Worm (Caenorhabditis elegans) whole organism, L4 larva: Measurements from ENCODE around the gene his-5.

Source experiments
- F10B5.3 ChIP-seq: sonication (generic microtip); optimal IDR thresholded peaks from 2 replicates; lab custom pipeline; 2016; ENCODE audit warnings: mild to moderate bottlenecking, missing genetic modification characterization, missing compliant biosample characterization
- F26F4.8 ChIP-seq: fragments of 200-800 bp; sonication (Bioruptor generic); conservative IDR thresholded peaks from 2 replicates; pipeline ENCODE4 v1.3.6; 2022; ENCODE audit warnings: missing genetic modification characterization, missing compliant biosample characterization
- T26A8.4 ChIP-seq: fragments of 200-800 bp; sonication (Bioruptor generic); IDR thresholded peaks from 2 replicates; pipeline ENCODE4 v1.3.6; 2022; ENCODE audit warnings: missing genetic modification characterization, missing compliant biosample characterization
- Y105C5A.15 ChIP-seq: fragments of 200-800 bp; sonication (Bioruptor generic); IDR thresholded peaks from 2 replicates; pipeline ENCODE4 v1.3.6; 2022; ENCODE audit warnings: missing genetic modification characterization, missing compliant biosample characterization
- Y75B8A.6 ChIP-seq: fragments of 200-800 bp; sonication (Bioruptor generic); IDR thresholded peaks from 2 replicates; pipeline ENCODE4 v1.3.6; 2022; ENCODE audit warnings: missing genetic modification reagents, missing genetic modification characterization, missing compliant biosample characterization
- aly-2 ChIP-seq: sonication (generic microtip); optimal IDR thresholded peaks from 2 replicates; lab custom pipeline; 2018; ENCODE audit warnings: missing biosample characterization, missing genetic modification characterization
- ceh-28 ChIP-seq: fragments of 150-350 bp; optimal IDR thresholded peaks from 2 replicates; lab custom pipeline; 2014; ENCODE audit warnings: missing biosample characterization, missing genetic modification reagents, missing genetic modification characterization
- ceh-32 ChIP-seq: sonication (generic microtip); optimal IDR thresholded peaks from 2 replicates; lab custom pipeline; 2016; ENCODE audit warnings: mild to moderate bottlenecking, missing genetic modification characterization, missing compliant biosample characterization; ENCODE audit not compliant: poor library complexity
- ceh-44 ChIP-seq: fragments of 200-800 bp; sonication (Bioruptor generic); IDR thresholded peaks from 2 replicates; pipeline ENCODE4 v1.3.6; 2022; ENCODE audit warnings: missing genetic modification reagents, missing genetic modification characterization, missing compliant biosample characterization
- ceh-62 ChIP-seq: sonication (generic microtip); optimal IDR thresholded peaks from 2 replicates; lab custom pipeline; 2017; ENCODE audit warnings: missing biosample characterization, missing genetic modification characterization
- ceh-82 ChIP-seq: sonication (generic microtip); optimal IDR thresholded peaks from 2 replicates; lab custom pipeline; 2017; ENCODE audit warnings: missing biosample characterization, missing genetic modification characterization
- cey-2 ChIP-seq: sonication (generic microtip); optimal IDR thresholded peaks from 3 replicates; lab custom pipeline; 2017; ENCODE audit warnings: missing genetic modification characterization, mild to moderate bottlenecking, missing compliant biosample characterization, antibody characterized with exemption, borderline replicate concordance; ENCODE audit not compliant: insufficient read depth
- daf-12 ChIP-seq: fragments of 150-350 bp; optimal IDR thresholded peaks from 2 replicates; lab custom pipeline; 2014; ENCODE audit warnings: missing biosample characterization, missing genetic modification reagents, missing genetic modification characterization
- daf-16 ChIP-seq, 3 experiments: sonication (generic microtip); optimal IDR thresholded peaks; 2 replicates each; lab custom pipeline; 2016 to 2017; ENCODE audit warnings: missing genetic modification characterization in 3 of 3, missing genetic modification reagents in 3 of 3, mild to moderate bottlenecking in 2 of 3, missing compliant biosample characterization in 2 of 3, missing biosample characterization in 1 of 3, moderate library complexity in 1 of 3
- daf-19 ChIP-seq: fragments of 200-800 bp; sonication (Bioruptor generic); conservative IDR thresholded peaks from 2 replicates; pipeline ENCODE4 v1.3.6; 2022; ENCODE audit warnings: missing genetic modification characterization, missing compliant biosample characterization
- dmd-8 ChIP-seq: fragments of 200-800 bp; sonication (Bioruptor generic); IDR thresholded peaks from 2 replicates; pipeline ENCODE4 v1.3.6; 2022; ENCODE audit warnings: missing genetic modification characterization, missing compliant biosample characterization
- duxl-1 ChIP-seq: sonication (generic microtip); optimal IDR thresholded peaks from 2 replicates; lab custom pipeline; 2016; ENCODE audit warnings: mild to moderate bottlenecking, missing genetic modification characterization, moderate library complexity, missing compliant biosample characterization; ENCODE audit not compliant: poor library complexity
- dve-1 ChIP-seq: sonication (generic microtip); optimal IDR thresholded peaks from 2 replicates; lab custom pipeline; 2017; ENCODE audit warnings: antibody characterized with exemption, mild to moderate bottlenecking, missing genetic modification characterization, missing compliant biosample characterization; ENCODE audit not compliant: insufficient read depth
- egl-43 ChIP-seq: fragments of 200-800 bp; sonication (Bioruptor generic); IDR thresholded peaks from 2 replicates; pipeline ENCODE4 v1.3.6; 2022; ENCODE audit warnings: missing genetic modification reagents, missing genetic modification characterization, missing compliant biosample characterization
- hlh-11 ChIP-seq: fragments of 200-800 bp; sonication (Bioruptor generic); optimal IDR thresholded peaks from 2 replicates; lab custom pipeline; 2018; ENCODE audit warnings: mild to moderate bottlenecking, missing genetic modification characterization, missing compliant biosample characterization
- hlh-30 ChIP-seq: sonication (generic microtip); optimal IDR thresholded peaks from 2 replicates; lab custom pipeline; 2017; ENCODE audit warnings: antibody characterized with exemption, mild to moderate bottlenecking, missing genetic modification characterization, missing compliant biosample characterization; ENCODE audit not compliant: insufficient read depth
- lin-13 ChIP-seq: fragments of 150-350 bp; optimal IDR thresholded peaks from 2 replicates; lab custom pipeline; 2014; ENCODE audit warnings: missing biosample characterization, missing genetic modification reagents, missing genetic modification characterization
- lin-15B ChIP-seq: fragments of 150-350 bp; sonication (generic microtip); optimal IDR thresholded peaks from 3 replicates; lab custom pipeline; 2014; ENCODE audit warnings: missing biosample characterization, missing genetic modification characterization
- lin-38 ChIP-seq: fragments of 200-800 bp; sonication (Bioruptor generic); IDR thresholded peaks from 2 replicates; pipeline ENCODE4 v1.3.6; 2022; ENCODE audit warnings: missing genetic modification reagents, missing genetic modification characterization, missing compliant biosample characterization
- lir-3 ChIP-seq: sonication (generic microtip); optimal IDR thresholded peaks from 2 replicates; lab custom pipeline; 2016; ENCODE audit warnings: mild to moderate bottlenecking, missing genetic modification characterization, missing compliant biosample characterization
- madf-5 ChIP-seq, 2 experiments: fragments of 200-800 bp; sonication (Bioruptor generic); IDR thresholded peaks; 2 replicates each; pipeline ENCODE4 v1.3.6; 2022; ENCODE audit warnings: missing compliant biosample characterization in 2 of 2, missing genetic modification characterization in 2 of 2
- madf-9 ChIP-seq: fragments of 200-800 bp; sonication (Bioruptor generic); conservative IDR thresholded peaks from 2 replicates; pipeline ENCODE4 v1.3.6; 2022; ENCODE audit warnings: missing genetic modification reagents, missing genetic modification characterization, missing compliant biosample characterization
- mdl-1 ChIP-seq, 2 experiments: fragments of 150-350 bp in 1 of 2; sonication (generic microtip) in 1 of 2; optimal IDR thresholded peaks; 2 replicates each; lab custom pipeline; 2014 to 2017; ENCODE audit warnings: missing biosample characterization in 2 of 2, missing genetic modification characterization in 2 of 2
- mdt-29 ChIP-seq: fragments of 200-800 bp; sonication (Bioruptor generic); IDR thresholded peaks from 2 replicates; pipeline ENCODE4 v1.3.6; 2022; ENCODE audit warnings: missing genetic modification reagents, missing genetic modification characterization, missing compliant biosample characterization
- mep-1 ChIP-seq: fragments of 150-350 bp; sonication (generic microtip); optimal IDR thresholded peaks from 3 replicates; lab custom pipeline; 2014; ENCODE audit warnings: missing biosample characterization, missing genetic modification characterization
- mes-2 ChIP-seq: sonication (generic microtip); optimal IDR thresholded peaks from 2 replicates; lab custom pipeline; 2016; ENCODE audit warnings: missing genotype, mild to moderate bottlenecking, missing genetic modification characterization, missing compliant biosample characterization; ENCODE audit not compliant: poor library complexity, severe bottlenecking
- nhr-102 ChIP-seq: sonication (generic microtip); optimal IDR thresholded peaks from 2 replicates; lab custom pipeline; 2016; ENCODE audit warnings: mild to moderate bottlenecking, missing genetic modification characterization, moderate library complexity, missing compliant biosample characterization
- nhr-28 ChIP-seq: fragments of 150-350 bp; optimal IDR thresholded peaks from 2 replicates; lab custom pipeline; 2014; ENCODE audit warnings: missing biosample characterization, missing genetic modification characterization
- nhr-41 ChIP-seq: fragments of 200-800 bp; sonication (Bioruptor generic); IDR thresholded peaks from 2 replicates; pipeline ENCODE4 v1.3.6; 2022; ENCODE audit warnings: missing genetic modification reagents, missing genetic modification characterization, missing compliant biosample characterization
- nhr-48 ChIP-seq: sonication (generic microtip); optimal IDR thresholded peaks from 2 replicates; lab custom pipeline; 2016; ENCODE audit warnings: mild to moderate bottlenecking, missing genetic modification characterization, missing compliant biosample characterization
- nhr-6 ChIP-seq: fragments of 150-350 bp; optimal IDR thresholded peaks from 2 replicates; lab custom pipeline; 2014; ENCODE audit warnings: missing biosample characterization, missing genetic modification characterization
- nhr-76 ChIP-seq: fragments of 150-350 bp; optimal IDR thresholded peaks from 2 replicates; lab custom pipeline; 2014; ENCODE audit warnings: missing biosample characterization, missing genetic modification characterization
- pqm-1 ChIP-seq: sonication (generic microtip); optimal IDR thresholded peaks from 2 replicates; lab custom pipeline; 2017; ENCODE audit warnings: missing biosample characterization, missing genetic modification characterization
- skn-1 ChIP-seq: fragments of 150-350 bp; optimal IDR thresholded peaks from 2 replicates; lab custom pipeline; 2014; ENCODE audit warnings: missing biosample characterization, missing genetic modification characterization
- snpc-1.2 ChIP-seq: fragments of 200-800 bp; sonication (Bioruptor generic); IDR thresholded peaks from 2 replicates; pipeline ENCODE4 v1.3.6; 2022; ENCODE audit warnings: missing genetic modification reagents, missing genetic modification characterization, missing compliant biosample characterization
- snpc-4 ChIP-seq: fragments of 150-350 bp; optimal IDR thresholded peaks from 2 replicates; lab custom pipeline; 2014; ENCODE audit warnings: missing biosample characterization, missing genetic modification characterization
- spr-3 ChIP-seq: fragments of 200-800 bp; sonication (Bioruptor generic); optimal IDR thresholded peaks from 2 replicates; lab custom pipeline; 2018; ENCODE audit warnings: mild to moderate bottlenecking, missing genetic modification characterization, missing compliant biosample characterization
- tag-97 ChIP-seq: fragments of 200-800 bp; sonication (Bioruptor generic); IDR thresholded peaks from 2 replicates; pipeline ENCODE4 v1.3.6; 2022; ENCODE audit warnings: missing genetic modification characterization, missing compliant biosample characterization
- unc-130 ChIP-seq: sonication (generic microtip); optimal IDR thresholded peaks from 2 replicates; lab custom pipeline; 2016; ENCODE audit warnings: missing genetic modification reagents, missing genetic modification characterization, missing compliant biosample characterization
- vab-7 ChIP-seq: fragments of 200-800 bp; sonication (Bioruptor generic); IDR thresholded peaks from 2 replicates; pipeline ENCODE4 v1.3.6; 2022; ENCODE audit warnings: missing genetic modification reagents, missing genetic modification characterization, missing compliant biosample characterization
- zag-1 ChIP-seq: fragments of 150-350 bp; optimal IDR thresholded peaks from 2 replicates; lab custom pipeline; 2014; ENCODE audit warnings: missing biosample characterization, missing genetic modification characterization
- zfp-2 ChIP-seq: sonication (generic microtip); optimal IDR thresholded peaks from 2 replicates; lab custom pipeline; 2016; ENCODE audit warnings: mild to moderate bottlenecking, missing genetic modification characterization, missing compliant biosample characterization
- zfp-3 ChIP-seq: fragments of 200-800 bp; sonication (Bioruptor generic); conservative IDR thresholded peaks from 2 replicates; pipeline ENCODE4 v1.3.6; 2022; ENCODE audit warnings: missing genetic modification reagents, missing genetic modification characterization, missing compliant biosample characterization
- zip-2 ChIP-seq: fragments of 150-350 bp; optimal IDR thresholded peaks from 2 replicates; lab custom pipeline; 2014; ENCODE audit warnings: missing biosample characterization, missing genetic modification characterization
- ztf-11 ChIP-seq: fragments of 150-350 bp; optimal IDR thresholded peaks from 2 replicates; lab custom pipeline; 2014; ENCODE audit warnings: missing biosample characterization, missing genetic modification characterization
- ztf-7 ChIP-seq: fragments of 150-350 bp; optimal IDR thresholded peaks from 2 replicates; lab custom pipeline; 2014; ENCODE audit warnings: missing biosample characterization, missing genetic modification characterization

The his-5 gene

DNA sequence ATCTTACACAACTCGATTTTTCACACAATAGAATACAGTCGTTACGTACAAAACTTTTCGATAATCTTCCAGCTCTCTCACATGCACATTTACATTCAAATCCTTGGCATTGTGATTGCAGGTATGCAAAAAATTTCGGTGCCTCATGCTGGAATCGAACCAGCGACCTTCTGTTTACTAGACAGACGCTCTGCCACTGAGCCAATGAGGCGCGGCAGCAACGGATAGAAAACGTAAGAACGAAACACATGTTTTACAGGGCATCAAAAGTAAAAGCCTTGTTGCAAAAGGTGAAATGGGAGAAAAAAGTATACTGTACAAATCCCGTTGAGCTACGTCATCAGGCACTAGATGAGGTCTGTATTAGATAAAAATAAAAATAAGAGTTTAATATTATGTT is 39.0 kb upstream of the his-5 start (continued):
- TF ChIP-seq spr-3 (GFP tag; lab: Kevin White, UChicago) = peak; percentile 7
- no peak for TF ChIP-seq nhr-48 (tag; lab: Kevin White, UChicago)
- no peak for TF ChIP-seq Y75B8A.6
- TF ChIP-seq nhr-76 (tag; lab: Kevin White, UChicago) = no peak
- TF ChIP-seq nhr-102 = no peak
- TF ChIP-seq daf-19 (GFP tag; lab: Robert Waterston, UW) = peak; percentile 70
- TF ChIP-seq hlh-30 (tag; lab: Kevin White, UChicago) = no peak
- TF ChIP-seq aly-2 (tag; lab: Kevin White, UChicago) = no peak
- TF ChIP-seq lir-3 (tag; lab: Kevin White, UChicago) = peak; percentile 31
- TF ChIP-seq snpc-1.2 (GFP tag; lab: Robert Waterston, UW) = peak; percentile 69
- TF ChIP-seq daf-16 (GFP tag; optimal IDR thresholded peaks at IDR 0.05; lab: Kevin White, UChicago) = peak in 1 of 2 experiments; percentile 55
- peak; percentile 66 for TF ChIP-seq daf-16 (tag; optimal IDR thresholded peaks at IDR 0.05; lab: Kevin White, UChicago)
- no peak for TF ChIP-seq ztf-7
- TF ChIP-seq F10B5.3 (tag; lab: Kevin White, UChicago) = no peak
- TF ChIP-seq skn-1 (tag; lab: Kevin White, UChicago) = no peak
- TF ChIP-seq hlh-11 (tag; lab: Kevin White, UChicago) = peak; percentile 11
- no peak for TF ChIP-seq zfp-2 (tag; lab: Kevin White, UChicago)
- peak; percentile 71 for TF ChIP-seq lin-38 (GFP tag; lab: Robert Waterston, UW)
- TF ChIP-seq unc-130 (GFP tag; lab: Kevin White, UChicago) = peak; percentile 36
- TF ChIP-seq ceh-62 (tag; lab: Kevin White, UChicago) = no peak
- no peak for TF ChIP-seq tag-97 (GFP tag; lab: Robert Waterston, UW)
- no peak for TF ChIP-seq zfp-3
- peak; percentile 9 for TF ChIP-seq snpc-4 (tag; lab: Kevin White, UChicago)
- TF ChIP-seq mdl-1 (tag; optimal IDR thresholded peaks at IDR 0.05; lab: Kevin White, UChicago) = no peak
- TF ChIP-seq mes-2 (tag; lab: Kevin White, UChicago) = peak; percentile 58
- TF ChIP-seq F26F4.8 (GFP tag; lab: Robert Waterston, UW) = 0 out of 2 replicates have a peak, but pooled peaks have one; percentile 41
- TF ChIP-seq duxl-1 (tag; lab: Kevin White, UChicago) = no peak
- no peak for TF ChIP-seq nhr-28 (tag; lab: Kevin White, UChicago)
- no peak for TF ChIP-seq pqm-1 (tag; lab: Kevin White, UChicago)
- TF ChIP-seq ceh-28 (tag; lab: Kevin White, UChicago) = no peak
- no peak for TF ChIP-seq daf-12
- no peak for TF ChIP-seq zip-2
- TF ChIP-seq lin-13 = no peak
- TF ChIP-seq lin-15B (tag; lab: Kevin White, UChicago) = no peak
- TF ChIP-seq ceh-32 = no peak
- TF ChIP-seq nhr-41 (GFP tag; lab: Robert Waterston, UW) = peak; percentile 50; the same call in 1 of the 2 replicates
- no peak for TF ChIP-seq nhr-6 (tag; lab: Kevin White, UChicago)
- no peak for TF ChIP-seq cey-2 (tag; lab: Kevin White, UChicago)
- peak; percentile 83 for TF ChIP-seq egl-43 (GFP tag; lab: Robert Waterston, UW)
- TF ChIP-seq vab-7 (GFP tag; lab: Robert Waterston, UW) = peak; percentile 78
- TF ChIP-seq madf-9 (GFP tag; lab: Robert Waterston, UW) = 0 out of 2 replicates have a peak, but pooled peaks have one; percentile 32
- no peak for TF ChIP-seq T26A8.4 (GFP tag; lab: Robert Waterston, UW)
- 0 out of 2 replicates have a peak, but pooled peaks have one; percentile 62 for TF ChIP-seq dmd-8 (GFP tag; lab: Robert Waterston, UW)
- TF ChIP-seq mdt-29 = no peak; the same call in 1 of the 2 replicates
- TF ChIP-seq mep-1 (tag; lab: Kevin White, UChicago) = peak; percentile 36
- TF ChIP-seq zag-1 (tag; lab: Kevin White, UChicago) = no peak
- TF ChIP-seq Y105C5A.15 = 0 out of 2 replicates have a peak, but pooled peaks have one; percentile 10
- no peak for TF ChIP-seq ceh-82 (tag; lab: Kevin White, UChicago)
- TF ChIP-seq ceh-44 (GFP tag; lab: Robert Waterston, UW) = no peak; the same call in 1 of the 2 replicates
- no peak for TF ChIP-seq dve-1 (tag; lab: Kevin White, UChicago)
- TF ChIP-seq madf-5 (GFP tag; IDR thresholded peaks at IDR 0.05; lab: Robert Waterston, UW) = no peak
- no peak for TF ChIP-seq ztf-11 (tag; lab: Kevin White, UChicago)
